Worm (Caenorhabditis elegans) whole organism, L4 larva: ENCODE measurements around the gene catp-2.

Experiments used
- F37D6.2 ChIP-seq: sonication (generic microtip); optimal IDR thresholded peaks from 2 replicates; lab custom pipeline; 2016; ENCODE audit warnings: mild to moderate bottlenecking, missing genetic modification characterization, missing compliant biosample characterization
- F49E8.2 ChIP-seq: sonication (generic microtip); optimal IDR thresholded peaks from 2 replicates; lab custom pipeline; 2016; ENCODE audit warnings: missing compliant biosample characterization, mild to moderate bottlenecking, missing genetic modification characterization, borderline replicate concordance
- T20F7.1 ChIP-seq: fragments of 200-800 bp; sonication (Bioruptor generic); optimal IDR thresholded peaks from 2 replicates; lab custom pipeline; 2018; ENCODE audit warnings: mild to moderate bottlenecking, missing genetic modification characterization, missing compliant biosample characterization
- Y105C5A.15 ChIP-seq: fragments of 200-800 bp; sonication (Bioruptor generic); IDR thresholded peaks from 2 replicates; pipeline ENCODE4 v1.3.6; 2022; ENCODE audit warnings: missing genetic modification characterization, missing compliant biosample characterization
- Y48G9A.11 ChIP-seq: fragments of 200-800 bp; sonication (Bioruptor generic); IDR thresholded peaks from 2 replicates; pipeline ENCODE4 v1.3.6; 2022; ENCODE audit warnings: missing genetic modification reagents, missing genetic modification characterization, missing compliant biosample characterization
- aly-2 ChIP-seq: sonication (generic microtip); optimal IDR thresholded peaks from 2 replicates; lab custom pipeline; 2018; ENCODE audit warnings: missing biosample characterization, missing genetic modification characterization
- cey-2 ChIP-seq: sonication (generic microtip); optimal IDR thresholded peaks from 3 replicates; lab custom pipeline; 2017; ENCODE audit warnings: missing genetic modification characterization, mild to moderate bottlenecking, missing compliant biosample characterization, antibody characterized with exemption, borderline replicate concordance; ENCODE audit not compliant: insufficient read depth
- daf-16 ChIP-seq, 3 experiments: sonication (generic microtip); optimal IDR thresholded peaks; 2 replicates each; lab custom pipeline; 2016 to 2017; ENCODE audit warnings: missing genetic modification characterization in 3 of 3, missing genetic modification reagents in 3 of 3, mild to moderate bottlenecking in 2 of 3, missing compliant biosample characterization in 2 of 3, missing biosample characterization in 1 of 3, moderate library complexity in 1 of 3
- dmd-6 ChIP-seq: fragments of 200-800 bp; sonication (Bioruptor generic); IDR thresholded peaks from 2 replicates; pipeline ENCODE4 v1.3.6; 2022; ENCODE audit warnings: missing genetic modification reagents, missing genetic modification characterization, missing compliant biosample characterization
- dmd-9 ChIP-seq: fragments of 200-800 bp; sonication (Bioruptor generic); IDR thresholded peaks from 2 replicates; pipeline ENCODE4 v1.3.6; 2022; ENCODE audit warnings: missing genetic modification reagents, missing genetic modification characterization, missing compliant biosample characterization
- dve-1 ChIP-seq: sonication (generic microtip); optimal IDR thresholded peaks from 2 replicates; lab custom pipeline; 2017; ENCODE audit warnings: antibody characterized with exemption, mild to moderate bottlenecking, missing genetic modification characterization, missing compliant biosample characterization; ENCODE audit not compliant: insufficient read depth
- egl-27 ChIP-seq: sonication (generic microtip); optimal IDR thresholded peaks from 3 replicates; lab custom pipeline; 2017; ENCODE audit warnings: missing biosample characterization, missing genetic modification reagents, missing genetic modification characterization
- egl-43 ChIP-seq: fragments of 200-800 bp; sonication (Bioruptor generic); IDR thresholded peaks from 2 replicates; pipeline ENCODE4 v1.3.6; 2022; ENCODE audit warnings: missing genetic modification reagents, missing genetic modification characterization, missing compliant biosample characterization
- fos-1 ChIP-seq: fragments of 150-350 bp; optimal IDR thresholded peaks from 2 replicates; lab custom pipeline; 2014; ENCODE audit warnings: missing biosample characterization, missing genetic modification characterization
- gei-8 ChIP-seq: fragments of 200-800 bp; sonication (Bioruptor generic); optimal IDR thresholded peaks from 2 replicates; lab custom pipeline; 2018; ENCODE audit warnings: mild to moderate bottlenecking, missing genetic modification characterization, missing compliant biosample characterization
- hif-1 ChIP-seq, 2 experiments: sonication (generic microtip); optimal IDR thresholded peaks; 2 replicates each; lab custom pipeline; 2016 to 2017; ENCODE audit warnings: missing compliant biosample characterization in 2 of 2, missing genetic modification characterization in 2 of 2, missing genetic modification reagents in 2 of 2, missing genotype in 2 of 2, mild to moderate bottlenecking in 1 of 2
- hlh-11 ChIP-seq: fragments of 200-800 bp; sonication (Bioruptor generic); optimal IDR thresholded peaks from 2 replicates; lab custom pipeline; 2018; ENCODE audit warnings: mild to moderate bottlenecking, missing genetic modification characterization, missing compliant biosample characterization
- hmg-1.1 ChIP-seq: fragments of 200-800 bp; sonication (Bioruptor generic); IDR thresholded peaks from 2 replicates; pipeline ENCODE4 v1.3.6; 2022; ENCODE audit warnings: missing genetic modification reagents, missing genetic modification characterization, missing compliant biosample characterization
- jun-1 ChIP-seq: fragments of 150-350 bp; optimal IDR thresholded peaks from 2 replicates; lab custom pipeline; 2014; ENCODE audit warnings: missing biosample characterization, missing genetic modification reagents, missing genetic modification characterization
- lin-1 ChIP-seq: fragments of 200-800 bp; sonication (Bioruptor generic); IDR thresholded peaks from 2 replicates; pipeline ENCODE4 v1.3.6; 2022; ENCODE audit warnings: missing genetic modification reagents, missing genetic modification characterization, missing compliant biosample characterization
- lin-13 ChIP-seq: fragments of 150-350 bp; optimal IDR thresholded peaks from 2 replicates; lab custom pipeline; 2014; ENCODE audit warnings: missing biosample characterization, missing genetic modification reagents, missing genetic modification characterization
- lin-15B ChIP-seq: fragments of 150-350 bp; sonication (generic microtip); optimal IDR thresholded peaks from 3 replicates; lab custom pipeline; 2014; ENCODE audit warnings: missing biosample characterization, missing genetic modification characterization
- lin-38 ChIP-seq: fragments of 200-800 bp; sonication (Bioruptor generic); IDR thresholded peaks from 2 replicates; pipeline ENCODE4 v1.3.6; 2022; ENCODE audit warnings: missing genetic modification reagents, missing genetic modification characterization, missing compliant biosample characterization
- mep-1 ChIP-seq: fragments of 150-350 bp; sonication (generic microtip); optimal IDR thresholded peaks from 3 replicates; lab custom pipeline; 2014; ENCODE audit warnings: missing biosample characterization, missing genetic modification characterization
- mxl-3 ChIP-seq: fragments of 200-800 bp; sonication (Bioruptor generic); optimal IDR thresholded peaks from 2 replicates; lab custom pipeline; 2018; ENCODE audit warnings: mild to moderate bottlenecking, missing genetic modification characterization, missing compliant biosample characterization
- nhr-11 ChIP-seq: fragments of 150-350 bp; optimal IDR thresholded peaks from 2 replicates; lab custom pipeline; 2014; ENCODE audit warnings: missing biosample characterization, missing genetic modification characterization
- nhr-111 ChIP-seq: fragments of 200-800 bp; sonication (Bioruptor generic); optimal IDR thresholded peaks from 2 replicates; lab custom pipeline; 2018; ENCODE audit warnings: mild to moderate bottlenecking, missing genetic modification characterization, missing compliant biosample characterization
- nhr-237 ChIP-seq: sonication (generic microtip); optimal IDR thresholded peaks from 2 replicates; lab custom pipeline; 2017; ENCODE audit warnings: missing biosample characterization, missing genetic modification characterization
- nhr-25 ChIP-seq: sonication (generic microtip); optimal IDR thresholded peaks from 2 replicates; lab custom pipeline; 2017; ENCODE audit warnings: missing genetic modification characterization, mild to moderate bottlenecking, missing compliant biosample characterization, antibody characterized with exemption, moderate library complexity, borderline replicate concordance; ENCODE audit not compliant: insufficient read depth
- nhr-28 ChIP-seq: fragments of 150-350 bp; optimal IDR thresholded peaks from 2 replicates; lab custom pipeline; 2014; ENCODE audit warnings: missing biosample characterization, missing genetic modification characterization
- saeg-2 ChIP-seq: fragments of 200-800 bp; sonication (Bioruptor generic); IDR thresholded peaks from 2 replicates; pipeline ENCODE4 v1.3.6; 2022; ENCODE audit warnings: missing genetic modification reagents, missing genetic modification characterization, missing compliant biosample characterization
- sdz-12 ChIP-seq: fragments of 200-800 bp; sonication (Bioruptor generic); optimal IDR thresholded peaks from 2 replicates; lab custom pipeline; 2018; ENCODE audit warnings: mild to moderate bottlenecking, missing genetic modification characterization, missing compliant biosample characterization
- tag-97 ChIP-seq: fragments of 200-800 bp; sonication (Bioruptor generic); IDR thresholded peaks from 2 replicates; pipeline ENCODE4 v1.3.6; 2022; ENCODE audit warnings: missing genetic modification characterization, missing compliant biosample characterization
- tra-1 ChIP-seq: fragments of 200-800 bp; sonication (Bioruptor generic); IDR thresholded peaks from 2 replicates; pipeline ENCODE4 v1.3.6; 2022; ENCODE audit warnings: missing genetic modification reagents, missing genetic modification characterization, missing compliant biosample characterization
- unc-39 ChIP-seq: sonication (generic microtip); optimal IDR thresholded peaks from 2 replicates; lab custom pipeline; 2017; ENCODE audit warnings: missing biosample characterization, missing genetic modification characterization
- unc-62 ChIP-seq, 3 experiments: fragments of 150-350 bp in 1 of 3; sonication (generic microtip); optimal IDR thresholded peaks in 2 of 3; peaks in 1 of 3; 1 replicate in 1 of 3; 2 replicates in 2 of 3; lab custom pipeline; 2014 to 2017; ENCODE audit warnings: missing biosample characterization in 3 of 3, missing genetic modification characterization in 3 of 3, missing genetic modification reagents in 3 of 3, missing genotype in 1 of 3
- vab-7 ChIP-seq: fragments of 200-800 bp; sonication (Bioruptor generic); IDR thresholded peaks from 2 replicates; pipeline ENCODE4 v1.3.6; 2022; ENCODE audit warnings: missing genetic modification reagents, missing genetic modification characterization, missing compliant biosample characterization
- zfp-2 ChIP-seq: sonication (generic microtip); optimal IDR thresholded peaks from 2 replicates; lab custom pipeline; 2016; ENCODE audit warnings: mild to moderate bottlenecking, missing genetic modification characterization, missing compliant biosample characterization
- zip-11 ChIP-seq: fragments of 200-800 bp; sonication (Bioruptor generic); IDR thresholded peaks from 2 replicates; pipeline ENCODE4 v1.3.6; 2022; ENCODE audit warnings: missing genetic modification characterization, missing compliant biosample characterization

Gene catp-2

ce11 chrV:4967238-4967637, 32.7 kb downstream of the catp-2 start:
- TF ChIP-seq unc-39 (tag; lab: Kevin White, UChicago) (no peak), mep-1 (tag; lab: Kevin White, UChicago) (no peak), lin-15B (tag; lab: Kevin White, UChicago) (no peak)

- TF ChIP-seq nhr-28 (tag; lab: Kevin White, UChicago), result no peak
- TF ChIP-seq jun-1 (tag; lab: Kevin White, UChicago), result no peak
- no peak for TF ChIP-seq saeg-2
- no peak for TF ChIP-seq Y105C5A.15 (GFP tag; lab: Robert Waterston, UW)
- no peak for TF ChIP-seq F37D6.2
- TF ChIP-seq tra-1 (GFP tag; lab: Robert Waterston, UW), result no peak
- no peak for TF ChIP-seq nhr-25 (tag; lab: Kevin White, UChicago)
- TF ChIP-seq mep-1 (tag; lab: Kevin White, UChicago), result no peak
- TF ChIP-seq Y48G9A.11 (GFP tag; lab: Robert Waterston, UW), result no peak
- TF ChIP-seq egl-43 (GFP tag; lab: Robert Waterston, UW), result no peak
- TF ChIP-seq unc-62 (GFP tag; optimal IDR thresholded peaks at IDR 0.05 in 1 of 2; lab: Kevin White, UChicago), result peak in 1 of 2 experiments; percentile 13
- no peak for TF ChIP-seq unc-62 (tag; optimal IDR thresholded peaks at IDR 0.05; lab: Kevin White, UChicago)
- TF ChIP-seq egl-27, result no peak
- no peak for TF ChIP-seq lin-13 (GFP tag; lab: Kevin White, UChicago)
- TF ChIP-seq nhr-111 (GFP tag; lab: Kevin White, UChicago), result no peak
- TF ChIP-seq dve-1 (tag; lab: Kevin White, UChicago), result peak; percentile 27
- peak; percentile 17; the same call in 1 of the 2 replicates for TF ChIP-seq dmd-6
- TF ChIP-seq mxl-3 (GFP tag; lab: Kevin White, UChicago), result no peak
- TF ChIP-seq tag-97 (GFP tag; lab: Robert Waterston, UW), result no peak
- no peak for TF ChIP-seq aly-2 (tag; lab: Kevin White, UChicago)
- TF ChIP-seq fos-1 (tag; lab: Kevin White, UChicago), result no peak
- TF ChIP-seq hmg-1.1 (GFP tag; lab: Robert Waterston, UW), result no peak
These were observed 34.3 kb downstream of the catp-2 start for ce11 chrV:4968775-4969174.

DNA sequence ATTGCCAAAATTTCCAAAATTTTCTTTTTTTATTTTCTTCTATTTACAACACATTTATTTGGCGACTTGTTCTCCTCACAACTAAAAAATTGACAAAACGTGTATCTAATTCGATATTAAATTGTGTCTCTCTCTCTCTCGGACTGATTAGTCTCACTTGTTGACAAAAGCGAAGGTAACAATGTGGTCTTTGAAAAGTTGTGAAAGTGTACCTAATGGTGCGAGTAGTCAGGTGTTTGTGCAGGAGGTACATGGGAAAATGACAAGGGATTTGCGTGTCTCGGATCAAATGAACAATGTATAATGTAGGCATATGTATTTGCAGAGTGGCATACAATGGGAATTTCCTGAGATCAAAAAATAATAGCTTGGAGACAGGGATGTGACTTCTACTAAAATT, 35.0 kb downstream of the catp-2 start:
- TF ChIP-seq hif-1 (tag; optimal IDR thresholded peaks at IDR 0.05; lab: Kevin White, UChicago) (no peak), unc-62 (GFP tag; optimal IDR thresholded peaks at IDR 0.05 in 1 of 2; lab: Kevin White, UChicago) (peak in 1 of 2 experiments; percentile 33), unc-62 (tag; optimal IDR thresholded peaks at IDR 0.05; lab: Kevin White, UChicago) (no peak), nhr-11 (tag; lab: Kevin White, UChicago) (peak; percentile 11), nhr-28 (tag; lab: Kevin White, UChicago) (peak; percentile 48), cey-2 (tag; lab: Kevin White, UChicago) (no peak), dve-1 (tag; lab: Kevin White, UChicago) (peak; percentile 13), sdz-12 (GFP tag; lab: Kevin White, UChicago) (no peak), zfp-2 (tag; lab: Kevin White, UChicago) (no peak), tra-1 (GFP tag; lab: Robert Waterston, UW) (no peak), daf-16 (GFP tag; optimal IDR thresholded peaks at IDR 0.05; lab: Kevin White, UChicago) (no peak), daf-16 (tag; optimal IDR thresholded peaks at IDR 0.05; lab: Kevin White, UChicago) (peak; percentile 61)

DNA sequence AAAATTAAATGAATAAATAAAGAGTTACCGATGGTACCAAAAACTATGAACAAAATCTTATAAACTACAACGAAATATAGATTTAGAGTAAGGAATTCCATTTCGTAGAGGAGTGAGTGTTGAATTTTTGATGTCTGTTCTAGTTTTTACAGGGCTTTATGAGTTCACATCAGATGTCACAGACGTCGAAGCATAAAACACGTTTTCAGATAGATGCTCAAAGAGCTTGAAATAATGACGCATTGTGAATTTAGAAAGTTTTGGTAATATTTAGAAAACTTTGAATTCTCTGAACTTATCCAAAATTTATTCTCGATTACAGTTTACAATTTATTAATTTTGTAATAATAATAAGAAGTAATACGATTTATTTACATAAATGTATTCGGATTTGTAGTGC, 38.4 kb downstream of the catp-2 start, which contains the start of gene srsx-9:
srsx-9 (minus strand) TSS at position 101 of the 400 bp plus-strand sequence.
- TF ChIP-seq gei-8 (GFP tag; lab: Kevin White, UChicago), result no peak
- TF ChIP-seq lin-38 (GFP tag; lab: Robert Waterston, UW), result no peak
- no peak for TF ChIP-seq dmd-9 (GFP tag; lab: Robert Waterston, UW)
- TF ChIP-seq T20F7.1, result no peak
- TF ChIP-seq nhr-25 (tag; lab: Kevin White, UChicago), result no peak
- TF ChIP-seq tag-97 (GFP tag; lab: Robert Waterston, UW), result no peak
- TF ChIP-seq hlh-11, result no peak
- no peak for TF ChIP-seq zip-11
- TF ChIP-seq vab-7 (GFP tag; lab: Robert Waterston, UW), result no peak
- no peak for TF ChIP-seq F49E8.2 (tag; lab: Kevin White, UChicago)
- TF ChIP-seq nhr-237 (tag; lab: Kevin White, UChicago), result no peak
- no peak for TF ChIP-seq lin-1 (GFP tag; lab: Robert Waterston, UW)
- TF ChIP-seq dmd-6, result no peak
- TF ChIP-seq daf-16 (GFP tag; optimal IDR thresholded peaks at IDR 0.05; lab: Kevin White, UChicago), result no peak
- no peak for TF ChIP-seq daf-16 (tag; optimal IDR thresholded peaks at IDR 0.05; lab: Kevin White, UChicago)
- TF ChIP-seq, all 104 proteins: peak for 0
